Fruit fly (Drosophila melanogaster) whole organism, embryonic: ENCODE results near the gene CG14401.

Experiments
- Aef1 ChIP-seq: fragments of 200-800 bp; sonication (Bioruptor generic); IDR thresholded peaks from 3 replicates; pipeline ENCODE4 v1.3.6; 2022; ENCODE audit warnings: missing biosample characterization, missing genetic modification characterization
- BtbVII ChIP-seq: fragments of 200-800 bp; sonication (Bioruptor generic); optimal IDR thresholded peaks from 3 replicates; lab custom pipeline; 2017; ENCODE audit warnings: missing biosample characterization, mild to moderate bottlenecking, missing genetic modification characterization
- CG10209 ChIP-seq: fragments of 200-800 bp; sonication (Bioruptor generic); optimal IDR thresholded peaks from 3 replicates; lab custom pipeline; 2017; ENCODE audit warnings: missing biosample characterization, mild to moderate bottlenecking, missing genetic modification characterization, missing genetic modification reagents
- CG10543 ChIP-seq: fragments of 200-800 bp; sonication (Bioruptor generic); optimal IDR thresholded peaks from 3 replicates; lab custom pipeline; 2017; ENCODE audit warnings: missing biosample characterization, mild to moderate bottlenecking, missing genetic modification characterization, moderate library complexity
- CG11247 ChIP-seq: fragments of 200-800 bp; sonication (Bioruptor generic); IDR thresholded peaks from 2 replicates; pipeline ENCODE4 v1.3.6; 2022; ENCODE audit warnings: missing biosample characterization, missing genetic modification characterization
- CG11456 ChIP-seq: fragments of 200-800 bp; sonication (Bioruptor generic); IDR thresholded peaks from 3 replicates; pipeline ENCODE4 v1.3.6; 2022; ENCODE audit warnings: missing biosample characterization, missing genetic modification characterization
- CG12236 ChIP-seq: fragments of 200-800 bp; sonication (Bioruptor generic); optimal IDR thresholded peaks from 2 replicates; lab custom pipeline; 2016; ENCODE audit warnings: missing biosample characterization, missing genetic modification characterization
- CG12769 ChIP-seq: fragments of 200-800 bp; sonication (Bioruptor generic); optimal IDR thresholded peaks from 2 replicates; lab custom pipeline; 2019; ENCODE audit warnings: missing biosample characterization, mild to moderate bottlenecking, missing genetic modification characterization, moderate library complexity
- CG15514 ChIP-seq: fragments of 200-800 bp; sonication (Bioruptor generic); optimal IDR thresholded peaks from 3 replicates; lab custom pipeline; 2017; ENCODE audit warnings: missing biosample characterization, missing genetic modification characterization, mild to moderate bottlenecking, moderate library complexity, missing genetic modification reagents
- CG15601 ChIP-seq: fragments of 200-800 bp; sonication (Bioruptor generic); optimal IDR thresholded peaks from 3 replicates; lab custom pipeline; 2019; ENCODE audit warnings: missing biosample characterization, mild to moderate bottlenecking, missing genetic modification characterization, moderate library complexity
- CG17186 ChIP-seq: fragments of 200-800 bp; sonication (Bioruptor generic); optimal IDR thresholded peaks from 3 replicates; lab custom pipeline; 2017; ENCODE audit warnings: missing biosample characterization, missing genetic modification reagents, missing genetic modification characterization
- CG32532 ChIP-seq: fragments of 200-800 bp; sonication (Bioruptor generic); IDR thresholded peaks from 2 replicates; pipeline ENCODE4 v1.3.6; 2022; ENCODE audit warnings: missing biosample characterization, missing genetic modification characterization
- CG34376 ChIP-seq: fragments of 200-800 bp; sonication (Bioruptor generic); optimal IDR thresholded peaks from 2 replicates; lab custom pipeline; 2018; ENCODE audit warnings: missing biosample characterization, mild to moderate bottlenecking, missing genetic modification characterization
- CG5953 ChIP-seq: fragments of 200-800 bp; sonication (Bioruptor generic); IDR thresholded peaks from 2 replicates; pipeline ENCODE4 v1.3.6; 2022; ENCODE audit warnings: missing biosample characterization, missing genetic modification characterization
- CG6854 ChIP-seq: fragments of 200-800 bp; sonication (Bioruptor generic); optimal IDR thresholded peaks from 3 replicates; lab custom pipeline; 2017; ENCODE audit warnings: missing biosample characterization, mild to moderate bottlenecking, missing genetic modification characterization
- CG9215 ChIP-seq: fragments of 200-800 bp; sonication (Bioruptor generic); IDR thresholded peaks from 2 replicates; pipeline ENCODE4 v1.3.6; 2022; ENCODE audit warnings: missing biosample characterization, missing genetic modification characterization
- CG9609 ChIP-seq: fragments of 200-800 bp; sonication (Bioruptor generic); optimal IDR thresholded peaks from 3 replicates; lab custom pipeline; 2016; ENCODE audit warnings: missing biosample characterization, missing genetic modification characterization
- CG9932 ChIP-seq: fragments of 200-800 bp; sonication (Bioruptor generic); IDR thresholded peaks from 2 replicates; pipeline ENCODE4 v1.3.6; 2022; ENCODE audit warnings: missing biosample characterization, missing genetic modification characterization
- CoRest ChIP-seq: fragments of 200-800 bp; sonication (Bioruptor generic); optimal IDR thresholded peaks from 3 replicates; lab custom pipeline; 2018; ENCODE audit warnings: missing biosample characterization, mild to moderate bottlenecking, missing genetic modification characterization, moderate library complexity
- CrebB ChIP-seq: fragments of 200-800 bp; sonication (Bioruptor generic); optimal IDR thresholded peaks from 3 replicates; lab custom pipeline; 2018; ENCODE audit warnings: missing biosample characterization, mild to moderate bottlenecking, missing genetic modification characterization
- Dek ChIP-seq: fragments of 200-800 bp; sonication (Bioruptor generic); optimal IDR thresholded peaks from 3 replicates; lab custom pipeline; 2019; ENCODE audit warnings: missing biosample characterization, mild to moderate bottlenecking, missing genetic modification characterization, moderate library complexity
- Drgx ChIP-seq: fragments of 200-800 bp; sonication (Bioruptor generic); IDR thresholded peaks from 2 replicates; pipeline ENCODE4 v1.3.6; 2022; ENCODE audit warnings: missing biosample characterization, missing genetic modification characterization
- E2f1 ChIP-seq: fragments of 200-800 bp; sonication (Bioruptor generic); IDR thresholded peaks from 2 replicates; pipeline ENCODE4 v1.3.6; 2022; ENCODE audit warnings: missing biosample characterization, missing genetic modification characterization
- Gsc ChIP-seq: fragments of 200-800 bp; sonication (Bioruptor generic); IDR thresholded peaks from 2 replicates; pipeline ENCODE4 v1.3.6; 2022; ENCODE audit warnings: missing biosample characterization, missing genetic modification characterization
- Gug ChIP-seq: fragments of 200-800 bp; sonication (Bioruptor generic); IDR thresholded peaks from 4 replicates; pipeline ENCODE4 v1.3.6; 2022; ENCODE audit warnings: missing biosample characterization, missing genetic modification characterization
- Hr3 ChIP-seq: fragments of 200-800 bp; sonication (Bioruptor generic); optimal IDR thresholded peaks from 3 replicates; lab custom pipeline; 2016; ENCODE audit warnings: missing biosample characterization, missing genetic modification characterization
- Hr78 ChIP-seq, 2 experiments: fragments of 200-800 bp in 1 of 2; fragments of >200 bp in 1 of 2; sonication (Bioruptor generic) in 1 of 2; optimal IDR thresholded peaks; 2 replicates each; lab custom pipeline; 2017 to 2019; ENCODE audit warnings: missing biosample characterization in 2 of 2, missing genetic modification characterization in 2 of 2, mild to moderate bottlenecking in 1 of 2, moderate library complexity in 1 of 2
- Med ChIP-seq: fragments of 200-800 bp; sonication (Bioruptor generic); peaks from one replicate; lab custom pipeline; 2016; ENCODE audit warnings: missing biosample characterization, missing genetic modification characterization, mild to moderate bottlenecking, inconsistent platforms, moderate library complexity
- NC2α ChIP-seq: fragments of 200-800 bp; sonication (Bioruptor generic); optimal IDR thresholded peaks from 2 replicates; lab custom pipeline; 2016; ENCODE audit warnings: missing biosample characterization, missing genetic modification characterization
- Nf-YA ChIP-seq: fragments of 200-800 bp; sonication (Bioruptor generic); IDR thresholded peaks from 2 replicates; pipeline ENCODE4 v1.3.6; 2022; ENCODE audit warnings: missing biosample characterization, missing genetic modification characterization
- Nf-YB ChIP-seq: fragments of 200-800 bp; sonication (Bioruptor generic); optimal IDR thresholded peaks from 3 replicates; lab custom pipeline; 2019; ENCODE audit warnings: missing biosample characterization, mild to moderate bottlenecking, missing genetic modification characterization, moderate library complexity
- Sin3A ChIP-seq: fragments of >200 bp; optimal IDR thresholded peaks from 2 replicates; lab custom pipeline; 2018
- Trl ChIP-seq, 3 experiments: fragments of >200 bp in 2 of 3; fragments of 200-800 bp in 1 of 3; sonication (Bioruptor generic) in 1 of 3; optimal IDR thresholded peaks; 2 replicates in 1 of 3; 3 replicates in 2 of 3; lab custom pipeline; 2016 to 2017; ENCODE audit warnings: missing biosample characterization in 1 of 3, missing genetic modification characterization in 1 of 3
- ap ChIP-seq: fragments of 200-800 bp; sonication (Bioruptor generic); IDR thresholded peaks from 2 replicates; pipeline ENCODE4 v1.3.6; 2022; ENCODE audit warnings: missing biosample characterization, missing genetic modification characterization
- caup ChIP-seq: fragments of 200-800 bp; sonication (Bioruptor generic); optimal IDR thresholded peaks from 3 replicates; lab custom pipeline; 2017; ENCODE audit warnings: missing biosample characterization, mild to moderate bottlenecking, missing genetic modification characterization, moderate library complexity; ENCODE audit not compliant: severe bottlenecking
- chinmo ChIP-seq: fragments of 200-800 bp; sonication (Bioruptor generic); IDR thresholded peaks from 4 replicates; pipeline ENCODE4 v1.3.6; 2022; ENCODE audit warnings: missing biosample characterization, missing genetic modification characterization; ENCODE audit not compliant: partially characterized antibody
- ci ChIP-seq: fragments of 200-800 bp; sonication (Bioruptor generic); IDR thresholded peaks from 3 replicates; pipeline ENCODE4 v1.3.6; 2022; ENCODE audit warnings: missing biosample characterization, missing genetic modification characterization
- danr ChIP-seq: fragments of 200-800 bp; sonication (Bioruptor generic); IDR thresholded peaks from 2 replicates; pipeline ENCODE4 v1.3.6; 2022; ENCODE audit warnings: missing biosample characterization, missing genetic modification characterization
- gce ChIP-seq: fragments of 200-800 bp; sonication (Bioruptor generic); IDR thresholded peaks from 3 replicates; pipeline ENCODE4 v1.3.6; 2022; ENCODE audit warnings: missing biosample characterization, missing genetic modification characterization
- grau ChIP-seq: fragments of 200-800 bp; optimal IDR thresholded peaks from 3 replicates; lab custom pipeline; 2019; ENCODE audit warnings: missing biosample characterization, mild to moderate bottlenecking, missing genetic modification characterization, moderate library complexity
- ham ChIP-seq: fragments of 200-800 bp; sonication (Bioruptor generic); IDR thresholded peaks from 2 replicates; pipeline ENCODE4 v1.3.6; 2022; ENCODE audit warnings: missing biosample characterization, missing genetic modification characterization
- her ChIP-seq: fragments of 200-800 bp; sonication (Bioruptor generic); optimal IDR thresholded peaks from 2 replicates; lab custom pipeline; 2016; ENCODE audit warnings: missing biosample characterization, missing genetic modification characterization
- kah ChIP-seq: fragments of 200-800 bp; sonication (Bioruptor generic); optimal IDR thresholded peaks from 2 replicates; lab custom pipeline; 2018; ENCODE audit warnings: missing biosample characterization, mild to moderate bottlenecking, missing genetic modification characterization
- lab ChIP-seq: fragments of 200-800 bp; sonication (Bioruptor generic); optimal IDR thresholded peaks from 3 replicates; lab custom pipeline; 2017; ENCODE audit warnings: missing biosample characterization, missing genetic modification characterization, mild to moderate bottlenecking, moderate library complexity, missing genetic modification reagents
- oc ChIP-seq: fragments of 200-800 bp; sonication (Bioruptor generic); optimal IDR thresholded peaks from 2 replicates; lab custom pipeline; 2018; ENCODE audit warnings: missing biosample characterization, mild to moderate bottlenecking, missing genetic modification characterization, moderate library complexity
- odd ChIP-seq: fragments of 200-800 bp; sonication (Bioruptor generic); optimal IDR thresholded peaks from 2 replicates; lab custom pipeline; 2017; ENCODE audit warnings: missing biosample characterization, mild to moderate bottlenecking, missing genetic modification characterization
- ttk ChIP-seq: fragments of 200-800 bp; sonication (Bioruptor generic); IDR thresholded peaks from 2 replicates; pipeline ENCODE4 v2.1.2; 2022; ENCODE audit warnings: missing biosample characterization, missing genetic modification characterization
- unc-4 ChIP-seq: fragments of 200-800 bp; sonication (Bioruptor generic); IDR thresholded peaks from 2 replicates; pipeline ENCODE4 v1.3.6; 2022; ENCODE audit warnings: missing biosample characterization, missing genetic modification characterization; ENCODE audit not compliant: partially characterized antibody
- usp ChIP-seq: fragments of >200 bp; optimal IDR thresholded peaks from 2 replicates; lab custom pipeline; 2017; ENCODE audit warnings: missing biosample characterization, missing genetic modification characterization
- vvl ChIP-seq: fragments of 200-800 bp; sonication (Bioruptor generic); IDR thresholded peaks from 2 replicates; pipeline ENCODE4 v1.3.6; 2022; ENCODE audit warnings: missing biosample characterization, missing genetic modification characterization
- wdn ChIP-seq: fragments of 200-800 bp; sonication (Bioruptor generic); IDR thresholded peaks from 2 replicates; pipeline ENCODE4 v1.3.6; 2022; ENCODE audit warnings: missing biosample characterization, missing genetic modification characterization

Gene CG14401

dm6 chr2L:20840462-20841038 is 29.1 kb upstream of the CG14401 start, which contains the start of gene CG31676 (continued):
- peak; percentile 61 for TF ChIP-seq CG34376 (GFP tag; lab: Kevin White, UChicago)
- TF ChIP-seq her (GFP tag; lab: Kevin White, UChicago): peak; percentile 24
- 0 out of 4 replicates have a peak, but pooled peaks have one; percentile 22 for TF ChIP-seq chinmo (GFP tag; lab: Robert Waterston, UW)
- peak; percentile 48 for TF ChIP-seq CG15514 (GFP tag; lab: Kevin White, UChicago)
- TF ChIP-seq wdn: peak; percentile 40; the same call in 1 of the 2 replicates
- TF ChIP-seq BtbVII (GFP tag; lab: Kevin White, UChicago): peak; percentile 42
- no peak for TF ChIP-seq CG9609
- peak; percentile 56 for TF ChIP-seq caup
- peak; percentile 53 for TF ChIP-seq lab (GFP tag; lab: Kevin White, UChicago)
- TF ChIP-seq oc (tag; lab: Kevin White, UChicago): no peak
- no peak for TF ChIP-seq CG5953 (GFP tag; lab: Robert Waterston, UW)
- no peak for TF ChIP-seq CG9215 (GFP tag; lab: Robert Waterston, UW)
- peak; percentile 54 for TF ChIP-seq CrebB (tag; lab: Kevin White, UChicago)
- TF ChIP-seq Aef1 (GFP tag; lab: Robert Waterston, UW): no peak
- no peak for TF ChIP-seq Sin3A
- no peak for TF ChIP-seq Nf-YB (GFP tag; lab: Kevin White, UChicago)
- peak; percentile 100 for TF ChIP-seq CG15601
- no peak for TF ChIP-seq Hr3 (GFP tag; lab: Kevin White, UChicago)
- TF ChIP-seq gce: peak; percentile 54; the same call in 2 of the 3 replicates
- TF ChIP-seq CG32532 (GFP tag; lab: Robert Waterston, UW): peak; percentile 81; the same call in 1 of the 2 replicates
- TF ChIP-seq usp (GFP tag; lab: Kevin White, UChicago): no peak
- TF ChIP-seq CG12769: peak; percentile 42
- TF ChIP-seq Gsc (GFP tag; lab: Robert Waterston, UW): no peak
- TF ChIP-seq ap (GFP tag; lab: Robert Waterston, UW): no peak
- TF ChIP-seq odd (GFP tag; lab: Kevin White, UChicago): peak; percentile 37
- TF ChIP-seq CG10543 (GFP tag; lab: Kevin White, UChicago): peak; percentile 45
- no peak for TF ChIP-seq kah (GFP tag; lab: Kevin White, UChicago)
- no peak for TF ChIP-seq Hr78 (GFP tag; optimal IDR thresholded peaks at IDR 0.05; lab: Kevin White, UChicago)
- no peak; the same call in 1 of the 2 replicates for TF ChIP-seq CG9932
- TF ChIP-seq ci: peak; percentile 70
- no peak for TF ChIP-seq ttk (GFP tag; lab: Robert Waterston, UW)
- TF ChIP-seq CG11247 (GFP tag; lab: Robert Waterston, UW): peak; percentile 11; the same call in 1 of the 2 replicates
- no peak for TF ChIP-seq danr (GFP tag; lab: Robert Waterston, UW)
- TF ChIP-seq Trl (optimal IDR thresholded peaks at IDR 0.05; lab: Kevin White, UChicago): peak; percentile 5 to 15
- TF ChIP-seq Trl (GFP tag; optimal IDR thresholded peaks at IDR 0.05; lab: Kevin White, UChicago): no peak
- TF ChIP-seq grau (tag; lab: Kevin White, UChicago): no peak
- 0 out of 3 replicates have a peak, but pooled peaks have one; percentile 47 for TF ChIP-seq CG11456 (GFP tag; lab: Robert Waterston, UW)
- TF ChIP-seq CG6854 (GFP tag; lab: Kevin White, UChicago): peak; percentile 45
- no peak for TF ChIP-seq Nf-YA (GFP tag; lab: Robert Waterston, UW)

DNA sequence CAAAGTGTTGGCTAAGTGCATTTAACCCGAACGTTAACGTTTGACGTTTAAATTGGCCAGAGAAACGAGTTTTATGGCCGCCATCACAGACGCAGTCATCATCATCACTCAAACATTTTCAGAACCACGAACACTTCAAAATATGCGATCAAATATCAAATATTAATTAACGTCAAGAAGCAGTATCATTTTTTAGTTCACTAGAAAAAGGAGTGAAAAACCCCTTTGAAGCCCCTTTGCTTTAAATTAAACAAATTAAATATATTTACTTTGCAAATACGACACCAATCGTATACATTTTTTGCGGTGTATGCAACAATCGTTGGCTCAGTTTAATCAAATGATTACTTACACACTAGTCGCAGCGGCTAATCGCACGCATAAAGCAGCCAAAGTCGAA is 25.3 kb upstream of the CG14401 start:
- peak; percentile 19 for TF ChIP-seq Med (GFP tag; lab: Kevin White, UChicago)
- TF ChIP-seq ham: no peak
- no peak for TF ChIP-seq NC2α
- TF ChIP-seq ci: 0 out of 3 replicates have a peak, but pooled peaks have one; percentile 9
- TF ChIP-seq unc-4 (GFP tag; lab: Robert Waterston, UW): no peak
- TF ChIP-seq Dek (tag; lab: Kevin White, UChicago): no peak
- no peak for TF ChIP-seq CG17186 (GFP tag; lab: Kevin White, UChicago)
- TF ChIP-seq CG12236 (GFP tag; lab: Kevin White, UChicago): no peak
- no peak for TF ChIP-seq Gug (GFP tag; lab: Robert Waterston, UW)
- no peak for TF ChIP-seq CG9932
- no peak for TF ChIP-seq CG10209 (GFP tag; lab: Kevin White, UChicago)
- no peak for TF ChIP-seq E2f1 (GFP tag; lab: Robert Waterston, UW)
- peak; percentile 49; the same call in 1 of the 2 replicates for TF ChIP-seq Drgx (GFP tag; lab: Robert Waterston, UW)
- no peak for TF ChIP-seq CoRest (tag; lab: Kevin White, UChicago)
- no peak for TF ChIP-seq vvl (GFP tag; lab: Robert Waterston, UW)
